Fruit fly (Drosophila melanogaster) whole organism, prepupa: ENCODE data around the gene Nepl12.

ENCODE experiments used
- CG31627 ChIP-seq: fragments of 200-800 bp; sonication (Bioruptor generic); optimal IDR thresholded peaks from 3 replicates; lab custom pipeline; 2016; ENCODE audit warnings: missing biosample characterization, missing genetic modification characterization
- CG3919 ChIP-seq: fragments of 200-800 bp; sonication (Bioruptor generic); optimal IDR thresholded peaks from 3 replicates; lab custom pipeline; 2016; ENCODE audit warnings: missing biosample characterization, missing genetic modification characterization
- CG6808 ChIP-seq: fragments of 200-800 bp; sonication (Bioruptor generic); optimal IDR thresholded peaks from 3 replicates; lab custom pipeline; 2017; ENCODE audit warnings: missing biosample characterization, missing genetic modification characterization, mild to moderate bottlenecking, moderate library complexity, missing genetic modification reagents
- Sox102F ChIP-seq: fragments of 200-800 bp; sonication (Bioruptor generic); optimal IDR thresholded peaks from 2 replicates; lab custom pipeline; 2016; ENCODE audit warnings: missing biosample characterization, mild to moderate bottlenecking, missing genetic modification characterization
- spab ChIP-seq: fragments of 200-800 bp; sonication (Bioruptor generic); optimal IDR thresholded peaks from 2 replicates; lab custom pipeline; 2017; ENCODE audit warnings: missing biosample characterization, mild to moderate bottlenecking, missing genetic modification characterization, missing genetic modification reagents

- TF ChIP-seq CG6808 (no peak), CG3919 (GFP tag; lab: Kevin White, UChicago) (peak; percentile 52), CG31627 (peak; percentile 70), Sox102F (GFP tag; lab: Kevin White, UChicago) (peak; percentile 52), spab (no peak)
Measured at dm6 chr3R:9626880-9627401, 48.4 kb upstream of the Nepl12 start, which contains the start of the genes CG9427 and CG8319.
